Fruit fly (Drosophila melanogaster) whole organism, adult: Measurements from ENCODE around the gene CG33223.

ENCODE experiments used
- CG7101 ChIP-seq: fragments of 200-800 bp; sonication (Bioruptor generic); optimal IDR thresholded peaks from 2 replicates; lab custom pipeline; 2018; ENCODE audit warnings: missing biosample characterization, mild to moderate bottlenecking, missing genetic modification characterization, moderate library complexity
- Crg-1 ChIP-seq: fragments of 200-800 bp; sonication (Bioruptor generic); optimal IDR thresholded peaks from 2 replicates; lab custom pipeline; 2016; ENCODE audit warnings: missing biosample characterization, missing genetic modification characterization
- cic ChIP-seq: fragments of 200-800 bp; sonication (Bioruptor generic); optimal IDR thresholded peaks from 2 replicates; lab custom pipeline; 2017; ENCODE audit warnings: missing biosample characterization, mild to moderate bottlenecking, missing genetic modification characterization, moderate library complexity
- ovo ChIP-seq: fragments of 200-800 bp; sonication (Bioruptor generic); optimal IDR thresholded peaks from 2 replicates; lab custom pipeline; 2016; ENCODE audit warnings: missing biosample characterization, missing genetic modification characterization
- tj ChIP-seq: fragments of 200-800 bp; sonication (Bioruptor generic); optimal IDR thresholded peaks from 3 replicates; lab custom pipeline; 2017; ENCODE audit warnings: missing biosample characterization, mild to moderate bottlenecking, missing genetic modification characterization, moderate library complexity

DNA sequence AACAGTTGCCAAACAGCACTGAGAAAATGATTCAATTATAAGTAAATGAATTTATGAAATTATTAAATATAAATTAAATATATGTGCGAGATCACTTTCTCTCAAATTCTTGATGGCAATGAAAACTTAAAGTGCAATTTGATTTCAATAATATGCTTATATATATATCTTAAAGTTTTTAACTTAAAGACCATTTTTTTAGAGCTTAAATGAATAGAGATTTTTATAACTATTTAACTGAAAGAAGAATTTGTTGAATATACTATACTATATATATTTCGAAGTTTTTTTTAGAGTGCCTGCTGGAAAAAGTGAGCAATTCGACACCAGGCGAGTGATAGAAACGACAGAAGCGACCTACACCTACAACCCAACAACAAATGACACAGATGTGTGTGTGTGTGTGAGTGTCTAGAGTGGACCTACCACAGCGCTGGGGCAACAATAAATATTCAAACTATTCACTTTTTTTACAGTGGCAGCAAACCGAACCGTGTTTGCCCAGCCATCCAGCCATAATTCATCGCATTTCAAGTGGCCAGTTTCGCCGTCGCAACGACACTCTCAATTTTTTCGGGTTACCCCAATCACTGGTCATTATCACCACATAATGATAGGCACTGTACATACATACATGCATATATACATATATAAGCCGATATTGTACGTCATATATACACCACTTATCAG lies 38.7 kb downstream of the CG33223 start:
- TF ChIP-seq Crg-1 (GFP tag; lab: Kevin White, UChicago) = no peak
- no peak for TF ChIP-seq CG7101 (tag; lab: Kevin White, UChicago)
- no peak for TF ChIP-seq ovo (GFP tag; lab: Kevin White, UChicago)
- TF ChIP-seq tj = no peak
- no peak for TF ChIP-seq cic (GFP tag; lab: Kevin White, UChicago)
